Worm (Caenorhabditis elegans) whole organism, mixed stage, embryonic: ENCODE measurements around the gene cdr-3.

Experiments used
- blmp-1 ChIP-seq: fragments of 150-350 bp; optimal IDR thresholded peaks from 2 replicates; lab custom pipeline; 2014; ENCODE audit warnings: missing biosample characterization, missing genetic modification characterization
- flh-1 ChIP-seq: fragments of 200-800 bp; sonication (Bioruptor generic); optimal IDR thresholded peaks from 2 replicates; lab custom pipeline; 2018; ENCODE audit warnings: mild to moderate bottlenecking, missing genetic modification characterization, moderate library complexity, missing compliant biosample characterization
- nhr-28 ChIP-seq: fragments of 150-350 bp; optimal IDR thresholded peaks from 2 replicates; lab custom pipeline; 2014; ENCODE audit warnings: missing biosample characterization, missing genetic modification characterization
- pha-4 ChIP-seq: fragments of 150-350 bp; optimal IDR thresholded peaks from 2 replicates; lab custom pipeline; 2018; ENCODE audit warnings: missing biosample characterization, missing genetic modification reagents, missing genetic modification characterization
- snpc-4 ChIP-seq: fragments of 150-350 bp; optimal IDR thresholded peaks from 2 replicates; lab custom pipeline; 2014; ENCODE audit warnings: missing biosample characterization, missing genetic modification characterization
- sptf-1 ChIP-seq: sonication (generic microtip); optimal IDR thresholded peaks from 2 replicates; lab custom pipeline; 2017; ENCODE audit warnings: mild to moderate bottlenecking, missing genetic modification characterization, moderate library complexity, missing compliant biosample characterization
- ztf-11 ChIP-seq: fragments of 150-350 bp; optimal IDR thresholded peaks from 2 replicates; lab custom pipeline; 2014; ENCODE audit warnings: missing biosample characterization, missing genetic modification characterization

ce11 chrV:12446895-12447294, 29.7 kb upstream of the cdr-3 start, which contains the start of the genes pals-38 and C54D10.9:
- TF ChIP-seq pha-4 (tag; lab: Kevin White, UChicago) = no peak
- TF ChIP-seq flh-1 (GFP tag; lab: Kevin White, UChicago) = no peak
- no peak for TF ChIP-seq nhr-28 (tag; lab: Kevin White, UChicago)
- no peak for TF ChIP-seq snpc-4 (tag; lab: Kevin White, UChicago)
- no peak for TF ChIP-seq sptf-1
- no peak for TF ChIP-seq blmp-1
- TF ChIP-seq ztf-11 (tag; lab: Kevin White, UChicago) = no peak
